Worm (Caenorhabditis elegans) whole organism, L1 larva: Measurements from ENCODE around the gene T13C5.7.

Source experiments
- C34B4.2 ChIP-seq: sonication (generic microtip); optimal IDR thresholded peaks from 2 replicates; lab custom pipeline; 2017; ENCODE audit warnings: mild to moderate bottlenecking, missing genetic modification characterization, missing compliant biosample characterization
- aly-2 ChIP-seq: fragments of 150-350 bp; optimal IDR thresholded peaks from 2 replicates; lab custom pipeline; 2014; ENCODE audit warnings: missing biosample characterization, missing genetic modification characterization
- egl-27 ChIP-seq, 2 experiments: fragments of 150-350 bp in 1 of 2; sonication (generic microtip); optimal IDR thresholded peaks; 3 replicates each; lab custom pipeline; 2017 to 2018; ENCODE audit warnings: missing biosample characterization in 2 of 2, missing genetic modification characterization in 2 of 2, missing genetic modification reagents in 2 of 2
- lsy-2 ChIP-seq, 2 experiments: fragments of 150-350 bp; optimal IDR thresholded peaks; 2 replicates each; lab custom pipeline; 2014; ENCODE audit warnings: missing biosample characterization in 2 of 2, missing genetic modification characterization in 2 of 2
- nhr-11 ChIP-seq: fragments of 150-350 bp; optimal IDR thresholded peaks from 2 replicates; lab custom pipeline; 2014; ENCODE audit warnings: missing biosample characterization, missing genetic modification characterization
- nhr-77 ChIP-seq: fragments of 150-350 bp; optimal IDR thresholded peaks from 2 replicates; lab custom pipeline; 2014; ENCODE audit warnings: missing biosample characterization, missing genetic modification characterization
- snpc-4 ChIP-seq: fragments of 150-350 bp; optimal IDR thresholded peaks from 2 replicates; lab custom pipeline; 2014; ENCODE audit warnings: missing biosample characterization, missing genetic modification characterization
- sox-4 ChIP-seq: sonication (generic microtip); optimal IDR thresholded peaks from 2 replicates; lab custom pipeline; 2016; ENCODE audit warnings: missing genetic modification characterization, missing compliant biosample characterization
- ztf-4 ChIP-seq: fragments of 150-350 bp; optimal IDR thresholded peaks from 2 replicates; lab custom pipeline; 2014; ENCODE audit warnings: missing biosample characterization, missing genetic modification characterization

- TF ChIP-seq lsy-2 (tag; optimal IDR thresholded peaks at IDR 0.05; lab: Kevin White, UChicago): no peak
- no peak for TF ChIP-seq nhr-11
- TF ChIP-seq snpc-4 (tag; lab: Kevin White, UChicago): no peak
- no peak for TF ChIP-seq C34B4.2 (tag; lab: Kevin White, UChicago)
- no peak for TF ChIP-seq sox-4
- no peak for TF ChIP-seq egl-27 (tag; optimal IDR thresholded peaks at IDR 0.05; lab: Kevin White, UChicago)
- no peak for TF ChIP-seq aly-2 (tag; lab: Kevin White, UChicago)
- TF ChIP-seq nhr-77: no peak
- TF ChIP-seq ztf-4 (tag; lab: Kevin White, UChicago): no peak
These were observed 36.2 kb downstream of the T13C5.7 start, which contains the start of gene lrch-1 for ce11 chrX:6216551-6216950.
